Worm (Caenorhabditis elegans) whole organism, L1 larva: Measurements from ENCODE around the gene C23H3.5.

Source experiments
- C04F5.9 ChIP-seq: sonication (generic microtip); optimal IDR thresholded peaks from 2 replicates; lab custom pipeline; 2016; ENCODE audit warnings: missing genetic modification characterization, missing compliant biosample characterization
- C34B4.2 ChIP-seq: sonication (generic microtip); optimal IDR thresholded peaks from 2 replicates; lab custom pipeline; 2017; ENCODE audit warnings: mild to moderate bottlenecking, missing genetic modification characterization, missing compliant biosample characterization
- Y116A8C.19 ChIP-seq: sonication (generic microtip); optimal IDR thresholded peaks from 2 replicates; lab custom pipeline; 2016; ENCODE audit warnings: missing compliant biosample characterization, missing genetic modification characterization, borderline replicate concordance
- aha-1 ChIP-seq: fragments of 150-350 bp; optimal IDR thresholded peaks from 2 replicates; lab custom pipeline; 2014; ENCODE audit warnings: missing biosample characterization, missing genetic modification characterization
- alr-1 ChIP-seq: fragments of 200-800 bp; sonication (Bioruptor generic); optimal IDR thresholded peaks from 2 replicates; lab custom pipeline; 2018; ENCODE audit warnings: borderline replicate concordance, mild to moderate bottlenecking, missing genetic modification characterization, missing compliant biosample characterization
- blmp-1 ChIP-seq: fragments of 150-350 bp; optimal IDR thresholded peaks from 2 replicates; lab custom pipeline; 2014; ENCODE audit warnings: missing biosample characterization, missing genetic modification characterization
- ceh-88 ChIP-seq: fragments of 200-800 bp; sonication (Bioruptor generic); IDR thresholded peaks from 2 replicates; pipeline ENCODE4 v1.3.6; 2022; ENCODE audit warnings: missing genetic modification characterization, missing compliant biosample characterization
- dpl-1 ChIP-seq, 3 experiments: fragments of 150-350 bp in 2 of 3; sonication (generic microtip) in 1 of 3; optimal IDR thresholded peaks; 2 replicates each; lab custom pipeline; 2014 to 2017; ENCODE audit warnings: missing biosample characterization in 3 of 3, missing genetic modification characterization in 3 of 3, missing genetic modification reagents in 3 of 3
- efl-1 ChIP-seq, 4 experiments: fragments of 150-350 bp; optimal IDR thresholded peaks in 3 of 4; peaks in 1 of 4; 1 replicate in 1 of 4; 2 replicates in 3 of 4; lab custom pipeline; 2014; ENCODE audit warnings: missing biosample characterization in 2 of 4, missing genetic modification characterization in 2 of 4, missing genetic modification reagents in 2 of 4
- fkh-4 ChIP-seq: sonication (generic microtip); optimal IDR thresholded peaks from 2 replicates; lab custom pipeline; 2016; ENCODE audit warnings: missing compliant biosample characterization, missing genetic modification characterization, borderline replicate concordance
- fos-1 ChIP-seq: fragments of 150-350 bp; optimal IDR thresholded peaks from 2 replicates; lab custom pipeline; 2014; ENCODE audit warnings: missing biosample characterization, missing genetic modification characterization
- grh-1 ChIP-seq: fragments of 200-800 bp; sonication (Bioruptor generic); IDR thresholded peaks from 2 replicates; pipeline ENCODE4 v1.3.6; 2022; ENCODE audit warnings: missing genetic modification reagents, missing genetic modification characterization, missing compliant biosample characterization
- irx-1 ChIP-seq: sonication (generic microtip); optimal IDR thresholded peaks from 2 replicates; lab custom pipeline; 2016; ENCODE audit warnings: missing genetic modification characterization, missing compliant biosample characterization
- isw-1 ChIP-seq: fragments of 200-800 bp; sonication (Bioruptor generic); IDR thresholded peaks from 2 replicates; pipeline ENCODE4 v1.3.6; 2022; ENCODE audit warnings: missing genetic modification characterization, missing compliant biosample characterization
- lin-14 ChIP-seq: fragments of 200-800 bp; sonication (Bioruptor generic); optimal IDR thresholded peaks from 2 replicates; lab custom pipeline; 2018; ENCODE audit warnings: mild to moderate bottlenecking, missing genetic modification characterization, moderate library complexity, missing compliant biosample characterization
- lin-35 ChIP-seq, 2 experiments: fragments of 150-350 bp; optimal IDR thresholded peaks; 2 replicates each; lab custom pipeline; 2014; ENCODE audit warnings: missing biosample characterization in 2 of 2, missing genetic modification characterization in 2 of 2, missing genetic modification reagents in 2 of 2
- lin-39 ChIP-seq: fragments of 150-350 bp; optimal IDR thresholded peaks from 2 replicates; lab custom pipeline; 2014; ENCODE audit warnings: missing biosample characterization, missing genetic modification reagents, missing genetic modification characterization
- lsy-2 ChIP-seq, 2 experiments: fragments of 150-350 bp; optimal IDR thresholded peaks; 2 replicates each; lab custom pipeline; 2014; ENCODE audit warnings: missing biosample characterization in 2 of 2, missing genetic modification characterization in 2 of 2
- mep-1 ChIP-seq: fragments of 150-350 bp; optimal IDR thresholded peaks from 2 replicates; lab custom pipeline; 2014; ENCODE audit warnings: missing biosample characterization, missing genetic modification characterization
- nhr-20 ChIP-seq: sonication (generic microtip); optimal IDR thresholded peaks from 2 replicates; lab custom pipeline; 2016; ENCODE audit warnings: mild to moderate bottlenecking, missing genetic modification characterization, missing compliant biosample characterization
- nhr-28 ChIP-seq: fragments of 150-350 bp; optimal IDR thresholded peaks from 2 replicates; lab custom pipeline; 2014; ENCODE audit warnings: missing biosample characterization, missing genetic modification characterization
- nhr-47 ChIP-seq: sonication (generic microtip); optimal IDR thresholded peaks from 2 replicates; lab custom pipeline; 2016; ENCODE audit warnings: mild to moderate bottlenecking, missing genetic modification characterization, moderate library complexity, missing compliant biosample characterization
- nhr-85 ChIP-seq: sonication (generic microtip); peaks from one replicate; lab custom pipeline; 2016; ENCODE audit warnings: missing genetic modification characterization, inconsistent platforms, missing compliant biosample characterization
- pqm-1 ChIP-seq: sonication (generic microtip); optimal IDR thresholded peaks from 3 replicates; lab custom pipeline; 2017; ENCODE audit warnings: missing biosample characterization, missing genetic modification characterization
- rnt-1 ChIP-seq: sonication (generic microtip); optimal IDR thresholded peaks from 2 replicates; lab custom pipeline; 2016; ENCODE audit warnings: mild to moderate bottlenecking, missing genetic modification characterization, moderate library complexity, missing compliant biosample characterization
- sox-4 ChIP-seq: sonication (generic microtip); optimal IDR thresholded peaks from 2 replicates; lab custom pipeline; 2016; ENCODE audit warnings: missing genetic modification characterization, missing compliant biosample characterization
- sup-37 ChIP-seq: fragments of 200-800 bp; sonication (Bioruptor generic); optimal IDR thresholded peaks from 2 replicates; lab custom pipeline; 2018; ENCODE audit warnings: mild to moderate bottlenecking, missing genetic modification characterization, missing compliant biosample characterization
- tbx-2 ChIP-seq: sonication (generic microtip); optimal IDR thresholded peaks from 2 replicates; lab custom pipeline; 2016; ENCODE audit warnings: missing genetic modification characterization, missing compliant biosample characterization
- unc-86 ChIP-seq: sonication (generic microtip); optimal IDR thresholded peaks from 2 replicates; lab custom pipeline; 2016; ENCODE audit warnings: missing genetic modification characterization, missing compliant biosample characterization
- unc-98 ChIP-seq: fragments of 200-800 bp; sonication (Bioruptor generic); IDR thresholded peaks from 2 replicates; pipeline ENCODE4 v1.3.6; 2022; ENCODE audit warnings: missing genetic modification characterization, missing compliant biosample characterization

C23H3.5 gene

ce11 chrII:44740-45139, 2.6 kb upstream of the C23H3.5 start, which contains the start of gene rpoa-49:
TSS of gene rpoa-49 (plus strand) at chrII:45040.
- TF ChIP-seq blmp-1 (tag; lab: Kevin White, UChicago) (no peak), fkh-4 (no peak), pqm-1 (tag; lab: Kevin White, UChicago) (no peak), grh-1 (GFP tag; lab: Robert Waterston, UW) (no peak), unc-98 (GFP tag; lab: Robert Waterston, UW) (no peak), isw-1 (GFP tag; lab: Robert Waterston, UW) (no peak), aha-1 (no peak)
- TF ChIP-seq, all 84 proteins: peak for 0

DNA sequence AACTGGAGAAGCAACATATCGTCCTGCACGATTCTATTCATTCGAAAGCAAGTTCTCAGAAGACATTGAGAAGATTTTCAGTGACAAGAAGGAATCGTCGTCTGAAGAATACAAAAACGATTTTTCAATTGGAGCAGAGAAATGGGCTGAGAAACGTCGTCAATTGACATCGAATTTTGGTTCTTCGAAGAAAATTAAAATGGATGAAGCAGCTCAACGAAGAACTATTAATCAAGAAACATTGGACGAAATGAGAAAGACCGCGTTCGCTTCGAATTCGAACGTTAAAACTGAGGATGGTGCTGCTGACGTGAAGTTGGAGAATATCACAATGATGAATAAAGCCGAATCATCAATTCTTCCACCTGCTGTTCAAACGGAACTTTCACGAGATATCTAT, 1.3 kb upstream of the C23H3.5 start, which contains the start of gene rpt-4:
rpt-4 (minus strand) TSS at position 101 of the 400 bp plus-strand sequence.
- no peak for TF ChIP-seq nhr-20 (tag; lab: Kevin White, UChicago)
- peak; percentile 59 for TF ChIP-seq nhr-85 (tag; lab: Kevin White, UChicago)
- TF ChIP-seq, all 84 proteins: peak for 1

DNA sequence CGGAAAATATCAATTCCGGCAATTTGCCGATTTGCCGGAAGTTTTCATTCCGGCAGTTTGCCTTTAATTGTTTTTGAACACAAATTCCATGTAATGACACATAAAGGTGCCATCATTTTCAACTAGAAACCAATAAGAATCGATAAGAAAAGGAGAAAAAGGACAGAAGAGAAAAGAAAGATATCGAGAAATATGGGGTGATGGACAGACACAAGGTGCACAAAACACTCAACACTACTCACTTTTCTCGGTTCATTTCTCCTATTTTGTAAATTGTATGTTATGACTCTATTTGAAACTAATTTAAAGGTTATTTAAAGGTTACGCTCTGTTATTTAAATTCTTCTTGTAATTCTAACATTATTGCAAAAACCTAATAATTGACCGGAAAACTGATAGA, 3.5 kb downstream of the C23H3.5 start:
- TF ChIP-seq Y116A8C.19 (tag; lab: Kevin White, UChicago) (no peak), lin-35 (GFP tag; optimal IDR thresholded peaks at IDR 0.05; lab: Kevin White, UChicago) (peak in 1 of 2 experiments; percentile 22)
- TF ChIP-seq, all 84 proteins: peak for 1

ce11 chrII:51352-51751, 4.0 kb downstream of the C23H3.5 start, which contains the start of gene sptl-1:
TSS of gene sptl-1 (plus strand) at chrII:51652.
- TF ChIP-seq grh-1 (GFP tag; lab: Robert Waterston, UW) (no peak), efl-1 (optimal IDR thresholded peaks at IDR 0.05; lab: Kevin White, UChicago) (no peak), efl-1 (GFP tag; optimal IDR thresholded peaks at IDR 0.05 in 1 of 2; lab: Kevin White, UChicago) (peak in 1 of 2 experiments; percentile 35)

DNA sequence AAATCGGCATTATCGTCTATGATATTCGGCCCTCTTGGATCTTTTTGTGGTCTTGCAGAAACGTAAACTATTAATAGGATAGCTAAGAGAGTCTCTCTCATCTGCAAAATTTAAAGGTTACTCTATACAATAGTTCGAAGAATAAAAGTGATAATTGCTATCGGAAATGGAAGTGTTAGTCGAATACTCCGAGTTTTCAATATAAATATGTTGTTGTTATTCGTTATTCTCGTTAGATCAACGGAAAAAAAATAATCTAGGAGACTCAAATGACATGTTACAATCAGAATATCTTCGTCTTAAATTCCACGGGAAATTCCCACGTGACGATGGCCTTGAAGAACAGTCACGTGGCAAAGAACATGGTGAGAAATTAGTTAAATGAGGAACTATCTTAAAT, 7.8 kb downstream of the C23H3.5 start, which contains the start of gene tre-5:
tre-5 (minus strand) TSS at position 101 of the 400 bp plus-strand sequence.
- TF ChIP-seq unc-86 (no peak), isw-1 (GFP tag; lab: Robert Waterston, UW) (no peak), lsy-2 (tag; optimal IDR thresholded peaks at IDR 0.05; lab: Kevin White, UChicago) (no peak), alr-1 (tag; lab: Kevin White, UChicago) (no peak), irx-1 (tag; lab: Kevin White, UChicago) (no peak), mep-1 (no peak), sup-37 (GFP tag; lab: Kevin White, UChicago) (no peak), dpl-1 (GFP tag; optimal IDR thresholded peaks at IDR 0.05; lab: Kevin White, UChicago) (no peak), lin-14 (no peak), sox-4 (no peak), lin-35 (GFP tag; optimal IDR thresholded peaks at IDR 0.05; lab: Kevin White, UChicago) (peak in 1 of 2 experiments; percentile 16), ceh-88 (no peak), fkh-4 (no peak), tbx-2 (no peak), C34B4.2 (tag; lab: Kevin White, UChicago) (no peak), efl-1 (optimal IDR thresholded peaks at IDR 0.05; lab: Kevin White, UChicago) (no peak), efl-1 (GFP tag; optimal IDR thresholded peaks at IDR 0.05 in 1 of 2; lab: Kevin White, UChicago) (peak in 1 of 2 experiments; percentile 76), rnt-1 (no peak)

ce11 chrII:57370-57769, 10.0 kb downstream of the C23H3.5 start, which contains the start of gene ascc-1:
TSS of gene ascc-1 (plus strand) at chrII:57670.
- no peak for TF ChIP-seq nhr-47
- TF ChIP-seq nhr-28 (tag; lab: Kevin White, UChicago), result no peak
- no peak for TF ChIP-seq tbx-2
- no peak for TF ChIP-seq unc-86
- TF ChIP-seq lin-39 (tag; lab: Kevin White, UChicago), result no peak
- no peak for TF ChIP-seq fos-1
- TF ChIP-seq C04F5.9 (tag; lab: Kevin White, UChicago), result no peak
